Worm (Caenorhabditis elegans): ENCODE data around the gene cyp-32A1.

- TF ChIP-seq med-1 (GFP tag; optimal IDR thresholded peaks at IDR 0.05; ENCODE audit: insufficient read depth): no peak
- TF ChIP-seq ref-1 (GFP tag; conservative IDR thresholded peaks at IDR 0.05): no peak
- TF ChIP-seq klf-2 (GFP tag; conservative IDR thresholded peaks at IDR 0.05): no peak
- TF ChIP-seq tab-1 (GFP tag; IDR thresholded peaks at IDR 0.05): no peak
- TF ChIP-seq flt-1 (GFP tag; IDR thresholded peaks at IDR 0.05): no peak
- no peak for TF ChIP-seq ztf-29 (GFP tag; IDR thresholded peaks at IDR 0.05)
Observed at ce11 chrV:7811758-7812157, 30.1 kb downstream of the cyp-32A1 start, which contains the start of gene ZK742.4.
